Fruit fly (Drosophila melanogaster): ENCODE measurements around the gene Pus10.

Gene Pus10

DNA sequence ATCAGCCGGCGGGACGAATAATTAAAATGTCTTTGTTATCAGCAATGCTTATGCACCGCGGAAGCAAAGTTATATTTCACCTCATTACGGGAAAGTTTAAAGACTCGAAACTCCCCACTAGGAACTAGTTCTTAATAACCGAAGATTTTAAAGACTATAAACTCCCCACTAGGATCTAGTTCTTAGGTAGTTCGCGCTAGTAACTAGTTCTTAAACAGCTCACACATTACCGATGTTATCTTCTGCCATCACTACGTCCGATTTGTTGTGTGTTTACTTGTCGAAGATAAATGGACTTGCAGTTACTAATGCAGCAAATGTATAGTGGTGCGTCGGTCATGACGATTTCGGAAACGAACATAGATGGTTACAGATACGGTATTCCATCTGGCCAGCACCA is 12.0 kb downstream of the Pus10 start, which contains the start of the genes CG31974 and CG11454 (continued):
- TF ChIP-seq Scr (GFP tag; IDR thresholded peaks at IDR 0.05; ENCODE audit: partially characterized antibody) (peak; percentile 82), ato (GFP tag; IDR thresholded peaks at IDR 0.05; ENCODE audit: partially characterized antibody) (peak; percentile 36; the same call in 1 of the 2 replicates), da (GFP tag; optimal IDR thresholded peaks at IDR 0.05) (no peak), zen2 (GFP tag; IDR thresholded peaks at IDR 0.05; ENCODE audit: partially characterized antibody) (peak; percentile 78), CG6765 (GFP tag; optimal IDR thresholded peaks at IDR 0.05) (no peak), GATAe (GFP tag; conservative IDR thresholded peaks at IDR 0.05) (no peak), sima (GFP tag; optimal IDR thresholded peaks at IDR 0.05) (no peak), YL-1 (GFP tag; optimal IDR thresholded peaks at IDR 0.05) (peak; percentile 38), pan (optimal IDR thresholded peaks at IDR 0.05) (no peak), pan (GFP tag; optimal IDR thresholded peaks at IDR 0.05 in 1 of 2, IDR thresholded peaks at IDR 0.05 in 1 of 2) (no peak), CG12659 (GFP tag; optimal IDR thresholded peaks at IDR 0.05) (peak; percentile 28), CG4424 (GFP tag; optimal IDR thresholded peaks at IDR 0.05) (no peak), HmgZ (tag; optimal IDR thresholded peaks at IDR 0.05) (peak; percentile 61), E2f2 (GFP tag; IDR thresholded peaks at IDR 0.05) (peak; percentile 88), CG17802 (tag; optimal IDR thresholded peaks at IDR 0.05) (no peak), CG9817 (tag; optimal IDR thresholded peaks at IDR 0.05) (no peak), dati (GFP tag; IDR thresholded peaks at IDR 0.05) (no peak), odd (GFP tag; optimal IDR thresholded peaks at IDR 0.05) (no peak), jumu (GFP tag; optimal IDR thresholded peaks at IDR 0.05) (no peak), CG18476 (GFP tag; optimal IDR thresholded peaks at IDR 0.05) (no peak), ttk (GFP tag; IDR thresholded peaks at IDR 0.05) (no peak), CG14965 (GFP tag; optimal IDR thresholded peaks at IDR 0.05; ENCODE audit: borderline replicate concordance) (no peak), Hand (GFP tag; optimal IDR thresholded peaks at IDR 0.05) (no peak), Rfx (GFP tag; IDR thresholded peaks at IDR 0.05) (peak; percentile 18; the same call in 1 of the 2 replicates), CG17829 (tag; optimal IDR thresholded peaks at IDR 0.05) (peak; percentile 47), H2.0 (GFP tag; IDR thresholded peaks at IDR 0.05) (no peak), sna (GFP tag; IDR thresholded peaks at IDR 0.05; ENCODE audit: partially characterized antibody) (peak; percentile 87), CG31365 (tag; optimal IDR thresholded peaks at IDR 0.05) (no peak), ro (GFP tag; IDR thresholded peaks at IDR 0.05) (no peak), dan (GFP tag; IDR thresholded peaks at IDR 0.05) (no peak), tna (GFP tag; IDR thresholded peaks at IDR 0.05; ENCODE audit: partially characterized antibody) (peak; percentile 76), wdn (GFP tag; IDR thresholded peaks at IDR 0.05) (no peak), emc (GFP tag; optimal IDR thresholded peaks at IDR 0.05) (no peak), CG10267 (tag; optimal IDR thresholded peaks at IDR 0.05) (peak; percentile 34), Neu2 (GFP tag; optimal IDR thresholded peaks at IDR 0.05; ENCODE audit: borderline replicate concordance) (no peak), slp2 (GFP tag; optimal IDR thresholded peaks at IDR 0.05) (no peak), B-H2 (GFP tag; optimal IDR thresholded peaks at IDR 0.05) (peak; percentile 56), CG14860 (GFP tag; IDR thresholded peaks at IDR 0.05; ENCODE audit: partially characterized antibody) (peak; percentile 34; the same call in 1 of the 3 replicates), CG43689 (GFP tag; IDR thresholded peaks at IDR 0.05) (no peak), CG12391 (tag; optimal IDR thresholded peaks at IDR 0.05) (peak; percentile 25), inv (GFP tag; IDR thresholded peaks at IDR 0.05; ENCODE audit: partially characterized antibody) (peak; percentile 75; the same call in 1 of the 2 replicates), nerfin-2 (GFP tag; IDR thresholded peaks at IDR 0.05; ENCODE audit: partially characterized antibody) (peak; percentile 70; the same call in 1 of the 2 replicates), Myb (GFP tag; optimal IDR thresholded peaks at IDR 0.05) (peak; percentile 95), gfzf (GFP tag; optimal IDR thresholded peaks at IDR 0.05) (peak; percentile 14), C15 (GFP tag; IDR thresholded peaks at IDR 0.05) (no peak), Hmr (GFP tag; optimal IDR thresholded peaks at IDR 0.05) (peak; percentile 7), MTF-1 (GFP tag; optimal IDR thresholded peaks at IDR 0.05; ENCODE audit: borderline replicate concordance) (no peak), ftz-f1 (GFP tag; optimal IDR thresholded peaks at IDR 0.05) (no peak), Adf1 (GFP tag; IDR thresholded peaks at IDR 0.05) (no peak), maf-S (GFP tag; optimal IDR thresholded peaks at IDR 0.05) (no peak)

Measured in whole organism, embryonic.